Worm (Caenorhabditis elegans) whole organism, L2 larva: Measurements from ENCODE around the gene C05D11.5.
A peak's percentile ranks its signal among the peaks of the same experiment; 100 is the strongest.

Source experiments
- C34F6.9 ChIP-seq: fragments of 150-350 bp; optimal IDR thresholded peaks from 2 replicates; lab custom pipeline; 2014; ENCODE audit warnings: missing biosample characterization, missing genetic modification characterization
- F13H6.1 ChIP-seq: sonication (generic microtip); optimal IDR thresholded peaks from 2 replicates; lab custom pipeline; 2016; ENCODE audit warnings: missing genetic modification characterization, missing compliant biosample characterization
- R02D3.7 ChIP-seq: fragments of 150-350 bp; optimal IDR thresholded peaks from 2 replicates; lab custom pipeline; 2014; ENCODE audit warnings: missing biosample characterization, missing genetic modification characterization
- Y55F3AM.14 ChIP-seq: fragments of 200-800 bp; sonication (Bioruptor generic); optimal IDR thresholded peaks from 2 replicates; lab custom pipeline; 2018; ENCODE audit warnings: mild to moderate bottlenecking, missing genetic modification characterization, missing compliant biosample characterization
- alr-1 ChIP-seq: fragments of 150-350 bp; optimal IDR thresholded peaks from 2 replicates; lab custom pipeline; 2014; ENCODE audit warnings: missing biosample characterization, missing genetic modification characterization
- aly-2 ChIP-seq: fragments of 150-350 bp; optimal IDR thresholded peaks from 2 replicates; lab custom pipeline; 2014; ENCODE audit warnings: missing biosample characterization, missing genetic modification characterization
- blmp-1 ChIP-seq: sonication (generic microtip); optimal IDR thresholded peaks from 2 replicates; lab custom pipeline; 2017; ENCODE audit warnings: missing genetic modification characterization, mild to moderate bottlenecking, missing compliant biosample characterization, antibody characterized with exemption, moderate library complexity; ENCODE audit not compliant: insufficient read depth
- ceh-16 ChIP-seq: fragments of 150-350 bp; optimal IDR thresholded peaks from 2 replicates; lab custom pipeline; 2014; ENCODE audit warnings: missing biosample characterization, missing genetic modification characterization
- ceh-82 ChIP-seq: fragments of 150-350 bp; optimal IDR thresholded peaks from 2 replicates; lab custom pipeline; 2014; ENCODE audit warnings: missing biosample characterization, missing genetic modification characterization
- crh-2 ChIP-seq: sonication (generic microtip); optimal IDR thresholded peaks from 2 replicates; lab custom pipeline; 2017; ENCODE audit warnings: missing biosample characterization, missing genetic modification characterization
- dmd-4 ChIP-seq: sonication (generic microtip); optimal IDR thresholded peaks from 2 replicates; lab custom pipeline; 2017; ENCODE audit warnings: missing biosample characterization, missing genetic modification characterization
- egl-27 ChIP-seq: sonication (generic microtip); optimal IDR thresholded peaks from 3 replicates; lab custom pipeline; 2017; ENCODE audit warnings: missing biosample characterization, missing genetic modification reagents, missing genetic modification characterization
- fos-1 ChIP-seq: fragments of 150-350 bp; optimal IDR thresholded peaks from 2 replicates; lab custom pipeline; 2014; ENCODE audit warnings: missing biosample characterization, missing genetic modification characterization
- gmeb-1 ChIP-seq: fragments of 150-350 bp; optimal IDR thresholded peaks from 2 replicates; lab custom pipeline; 2014; ENCODE audit warnings: missing biosample characterization, missing genetic modification characterization
- lin-11 ChIP-seq: fragments of 150-350 bp; sonication (generic microtip); optimal IDR thresholded peaks from 2 replicates; lab custom pipeline; 2014; ENCODE audit warnings: missing biosample characterization, missing genetic modification characterization, inconsistent platforms, mixed read lengths
- lin-13 ChIP-seq: fragments of 150-350 bp; optimal IDR thresholded peaks from 2 replicates; lab custom pipeline; 2014; ENCODE audit warnings: missing biosample characterization, missing genetic modification reagents, missing genetic modification characterization
- lin-39 ChIP-seq: fragments of 150-350 bp; optimal IDR thresholded peaks from 2 replicates; lab custom pipeline; 2014; ENCODE audit warnings: missing biosample characterization, missing genetic modification reagents, missing genetic modification characterization
- mdl-1 ChIP-seq, 2 experiments: fragments of 150-350 bp in 1 of 2; sonication (generic microtip) in 1 of 2; optimal IDR thresholded peaks; 2 replicates each; lab custom pipeline; 2017; ENCODE audit warnings: missing biosample characterization in 2 of 2, missing genetic modification characterization in 2 of 2
- nhr-10 ChIP-seq: sonication (generic microtip); optimal IDR thresholded peaks from 2 replicates; lab custom pipeline; 2017; ENCODE audit warnings: missing biosample characterization, missing genetic modification characterization
- nhr-11 ChIP-seq: fragments of 150-350 bp; optimal IDR thresholded peaks from 2 replicates; lab custom pipeline; 2014; ENCODE audit warnings: missing biosample characterization, missing genetic modification characterization
- nhr-129 ChIP-seq: fragments of 150-350 bp; optimal IDR thresholded peaks from 2 replicates; lab custom pipeline; 2014; ENCODE audit warnings: missing biosample characterization, missing genetic modification characterization
- nhr-21 ChIP-seq: fragments of 150-350 bp; optimal IDR thresholded peaks from 2 replicates; lab custom pipeline; 2014; ENCODE audit warnings: missing biosample characterization, missing genetic modification characterization
- nhr-23 ChIP-seq: fragments of 150-350 bp; optimal IDR thresholded peaks from 2 replicates; lab custom pipeline; 2014; ENCODE audit warnings: missing biosample characterization, missing genetic modification reagents, missing genetic modification characterization
- nhr-237 ChIP-seq: fragments of 150-350 bp; optimal IDR thresholded peaks from 2 replicates; lab custom pipeline; 2014; ENCODE audit warnings: missing biosample characterization, missing genetic modification characterization
- nhr-25 ChIP-seq: fragments of 150-350 bp; sonication (generic microtip); optimal IDR thresholded peaks from 3 replicates; lab custom pipeline; 2014; ENCODE audit warnings: missing biosample characterization, missing genetic modification characterization
- nhr-6 ChIP-seq: fragments of 150-350 bp; optimal IDR thresholded peaks from 2 replicates; lab custom pipeline; 2014; ENCODE audit warnings: missing biosample characterization, missing genetic modification characterization
- nhr-77 ChIP-seq: fragments of 150-350 bp; optimal IDR thresholded peaks from 2 replicates; lab custom pipeline; 2014; ENCODE audit warnings: missing biosample characterization, missing genetic modification characterization
- peb-1 ChIP-seq: fragments of 150-350 bp; optimal IDR thresholded peaks from 2 replicates; lab custom pipeline; 2014; ENCODE audit warnings: missing biosample characterization, missing genetic modification characterization
- sem-4 ChIP-seq: fragments of 150-350 bp; optimal IDR thresholded peaks from 2 replicates; lab custom pipeline; 2014; ENCODE audit warnings: missing biosample characterization, missing genetic modification reagents, missing genetic modification characterization
- skn-1 ChIP-seq: sonication (generic microtip); optimal IDR thresholded peaks from 2 replicates; lab custom pipeline; 2017; ENCODE audit warnings: missing biosample characterization, missing genetic modification characterization
- sma-3 ChIP-seq: sonication (generic microtip); optimal IDR thresholded peaks from 2 replicates; lab custom pipeline; 2016; ENCODE audit warnings: missing genetic modification reagents, missing genetic modification characterization, missing compliant biosample characterization
- sma-9 ChIP-seq, 2 experiments: fragments of 150-350 bp in 1 of 2; sonication (generic microtip) in 1 of 2; optimal IDR thresholded peaks; 2 replicates each; lab custom pipeline; 2014 to 2016; ENCODE audit warnings: missing genetic modification characterization in 2 of 2, mild to moderate bottlenecking in 1 of 2, missing biosample characterization in 1 of 2, missing compliant biosample characterization in 1 of 2, missing genetic modification reagents in 1 of 2, moderate library complexity in 1 of 2
- snpc-4 ChIP-seq: fragments of 150-350 bp; optimal IDR thresholded peaks from 2 replicates; lab custom pipeline; 2014; ENCODE audit warnings: missing biosample characterization, missing genetic modification characterization
- unc-55 ChIP-seq: fragments of 150-350 bp; sonication (generic microtip); optimal IDR thresholded peaks from 3 replicates; lab custom pipeline; 2014; ENCODE audit warnings: missing biosample characterization, missing genetic modification reagents, missing genetic modification characterization
- unc-62 ChIP-seq: fragments of 150-350 bp; optimal IDR thresholded peaks from 2 replicates; lab custom pipeline; 2014; ENCODE audit warnings: missing biosample characterization, missing genetic modification reagents, missing genetic modification characterization
- zag-1 ChIP-seq: fragments of 150-350 bp; optimal IDR thresholded peaks from 2 replicates; lab custom pipeline; 2014; ENCODE audit warnings: missing biosample characterization, missing genetic modification characterization
- ztf-11 ChIP-seq: sonication (generic microtip); optimal IDR thresholded peaks from 2 replicates; lab custom pipeline; 2017; ENCODE audit warnings: missing biosample characterization, missing genetic modification characterization
- ztf-4 ChIP-seq: fragments of 150-350 bp; optimal IDR thresholded peaks from 2 replicates; lab custom pipeline; 2014; ENCODE audit warnings: missing biosample characterization, missing genetic modification characterization

C05D11.5 gene

DNA sequence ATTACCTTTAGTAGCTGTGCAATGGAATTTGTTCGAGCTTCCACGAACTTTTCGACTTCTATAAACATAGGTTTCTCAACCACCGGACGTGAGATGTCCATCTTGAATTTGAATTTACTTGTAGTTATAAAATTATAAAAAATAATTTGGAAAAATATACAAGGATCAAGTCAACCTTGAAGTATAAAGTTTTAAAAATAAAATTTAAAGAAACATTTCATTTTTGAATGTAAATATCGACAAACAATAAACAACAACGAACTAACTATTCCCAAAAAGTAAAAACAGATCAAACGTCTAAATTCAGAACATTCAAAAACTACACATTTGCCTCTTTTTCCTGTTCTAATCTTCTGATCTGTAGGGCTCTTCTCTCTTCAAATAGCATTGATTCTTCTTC, 19.0 kb upstream of the C05D11.5 start, which contains the start of gene popl-1:
TSS of gene popl-1 (minus strand) at position 101 of the 400 bp plus-strand sequence.
- no peak for TF ChIP-seq Y55F3AM.14 (GFP tag; lab: Kevin White, UChicago)
- TF ChIP-seq peb-1 (tag; lab: Kevin White, UChicago) = no peak
- no peak for TF ChIP-seq ztf-11 (tag; lab: Kevin White, UChicago)
- TF ChIP-seq nhr-77 (tag; lab: Kevin White, UChicago) = no peak
- no peak for TF ChIP-seq ztf-4 (tag; lab: Kevin White, UChicago)
- no peak for TF ChIP-seq sma-9 (GFP tag; optimal IDR thresholded peaks at IDR 0.05; lab: Kevin White, UChicago)
- TF ChIP-seq sma-9 (tag; optimal IDR thresholded peaks at IDR 0.05; lab: Kevin White, UChicago) = no peak
- no peak for TF ChIP-seq alr-1
- no peak for TF ChIP-seq ceh-82 (tag; lab: Kevin White, UChicago)
- TF ChIP-seq C34F6.9 = no peak
- TF ChIP-seq dmd-4 (tag; lab: Kevin White, UChicago) = no peak
- TF ChIP-seq sem-4 (tag; lab: Kevin White, UChicago) = no peak
- TF ChIP-seq egl-27 (tag; lab: Kevin White, UChicago) = no peak
- no peak for TF ChIP-seq crh-2
- no peak for TF ChIP-seq mdl-1 (tag; optimal IDR thresholded peaks at IDR 0.05; lab: Kevin White, UChicago)
- TF ChIP-seq aly-2 (tag; lab: Kevin White, UChicago) = no peak
- no peak for TF ChIP-seq skn-1
- TF ChIP-seq nhr-6 = no peak

ce11 chrIII:6427205-6427604, 15.4 kb upstream of the C05D11.5 start, which contains the start of gene C05D11.8:
Gene C05D11.8, minus strand, starts transcription at chrIII:6427305.
- TF ChIP-seq Y55F3AM.14 (GFP tag; lab: Kevin White, UChicago) (no peak), lin-39 (tag; lab: Kevin White, UChicago) (no peak), nhr-237 (no peak), sem-4 (tag; lab: Kevin White, UChicago) (no peak), peb-1 (tag; lab: Kevin White, UChicago) (no peak), lin-11 (tag; lab: Kevin White, UChicago) (no peak), zag-1 (tag; lab: Kevin White, UChicago) (no peak), ztf-11 (tag; lab: Kevin White, UChicago) (no peak), gmeb-1 (tag; lab: Kevin White, UChicago) (no peak), ztf-4 (tag; lab: Kevin White, UChicago) (no peak), nhr-21 (tag; lab: Kevin White, UChicago) (no peak), nhr-11 (tag; lab: Kevin White, UChicago) (no peak), unc-55 (GFP tag; lab: Kevin White, UChicago) (no peak), ceh-82 (tag; lab: Kevin White, UChicago) (no peak), ceh-16 (tag; lab: Kevin White, UChicago) (no peak), C34F6.9 (no peak), dmd-4 (tag; lab: Kevin White, UChicago) (no peak), nhr-10 (tag; lab: Kevin White, UChicago) (no peak), R02D3.7 (tag; lab: Kevin White, UChicago) (no peak), unc-62 (GFP tag; lab: Kevin White, UChicago) (no peak)

- TF ChIP-seq nhr-23 (tag; lab: Kevin White, UChicago) = no peak
- no peak for TF ChIP-seq lin-13 (GFP tag; lab: Kevin White, UChicago)
- peak; percentile 65 for TF ChIP-seq crh-2
- peak; percentile 68 for TF ChIP-seq sma-9 (GFP tag; optimal IDR thresholded peaks at IDR 0.05; lab: Kevin White, UChicago)
- no peak for TF ChIP-seq sma-9 (tag; optimal IDR thresholded peaks at IDR 0.05; lab: Kevin White, UChicago)
- TF ChIP-seq nhr-25 (tag; lab: Kevin White, UChicago) = peak; percentile 62
- no peak for TF ChIP-seq nhr-77 (tag; lab: Kevin White, UChicago)
- TF ChIP-seq fos-1 = peak; percentile 51
Observed at ce11 chrIII:6422721-6423120, 10.9 kb upstream of the C05D11.5 start.

DNA sequence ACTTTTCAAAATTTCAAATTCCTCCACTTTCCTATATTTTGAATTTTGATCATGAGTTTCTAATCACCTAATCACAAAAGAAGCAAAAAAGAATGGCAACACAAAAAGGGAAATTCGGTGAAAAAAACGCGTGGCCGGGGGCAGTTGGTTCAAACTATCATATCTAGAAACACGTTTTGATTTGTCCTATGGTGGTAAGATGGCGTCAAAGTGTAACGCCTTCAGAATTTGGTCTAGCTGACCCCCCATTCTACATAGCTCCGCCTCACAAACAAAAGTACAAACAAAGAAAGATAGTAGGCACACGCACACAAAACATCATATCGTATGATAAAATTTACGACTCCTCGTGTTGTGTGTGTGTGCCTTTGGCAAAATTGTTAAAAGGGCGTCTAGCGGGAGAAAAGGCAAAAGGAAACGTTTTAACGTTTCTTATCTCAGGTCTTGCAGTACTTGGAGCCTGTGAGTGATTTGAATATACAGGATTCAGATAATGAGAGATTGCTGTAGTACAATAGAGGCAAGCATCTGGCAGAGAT, 10.2 kb upstream of the C05D11.5 start:
- TF ChIP-seq snpc-4 (tag; lab: Kevin White, UChicago) (no peak), sma-9 (GFP tag; optimal IDR thresholded peaks at IDR 0.05; lab: Kevin White, UChicago) (peak; percentile 75), sma-9 (tag; optimal IDR thresholded peaks at IDR 0.05; lab: Kevin White, UChicago) (no peak), crh-2 (peak; percentile 72), fos-1 (peak; percentile 68), nhr-129 (peak; percentile 40), ztf-4 (tag; lab: Kevin White, UChicago) (no peak), nhr-25 (tag; lab: Kevin White, UChicago) (peak; percentile 66), mdl-1 (tag; optimal IDR thresholded peaks at IDR 0.05; lab: Kevin White, UChicago) (peak in 1 of 2 experiments; percentile 53), blmp-1 (tag; lab: Kevin White, UChicago) (peak; percentile 62), gmeb-1 (tag; lab: Kevin White, UChicago) (peak; percentile 7), skn-1 (no peak), sma-3 (peak; percentile 41), F13H6.1 (tag; lab: Kevin White, UChicago) (peak; percentile 14)
